Worm (Caenorhabditis elegans) whole organism, midembryonic: Measurements from ENCODE around the gene C17E7.12.

ENCODE experiments used
- T22C8.4 ChIP-seq: fragments of 200-800 bp; sonication (Bioruptor generic); IDR thresholded peaks from 2 replicates; pipeline ENCODE4 v1.3.6; 2022; ENCODE audit warnings: missing genetic modification characterization, missing compliant biosample characterization
- med-1 ChIP-seq: sonication (generic microtip); optimal IDR thresholded peaks from 2 replicates; lab custom pipeline; 2017; ENCODE audit warnings: missing genetic modification characterization, mild to moderate bottlenecking, missing compliant biosample characterization, antibody characterized with exemption, missing genetic modification reagents; ENCODE audit not compliant: insufficient read depth
- ref-1 ChIP-seq: fragments of 200-800 bp; sonication (Bioruptor generic); conservative IDR thresholded peaks from 2 replicates; pipeline ENCODE4 v1.3.6; 2022; ENCODE audit warnings: missing genetic modification reagents, missing genetic modification characterization, missing compliant biosample characterization
- ztf-29 ChIP-seq: fragments of 200-800 bp; sonication (Bioruptor generic); IDR thresholded peaks from 2 replicates; pipeline ENCODE4 v1.3.6; 2022; ENCODE audit warnings: missing genetic modification reagents, missing genetic modification characterization, missing compliant biosample characterization

DNA sequence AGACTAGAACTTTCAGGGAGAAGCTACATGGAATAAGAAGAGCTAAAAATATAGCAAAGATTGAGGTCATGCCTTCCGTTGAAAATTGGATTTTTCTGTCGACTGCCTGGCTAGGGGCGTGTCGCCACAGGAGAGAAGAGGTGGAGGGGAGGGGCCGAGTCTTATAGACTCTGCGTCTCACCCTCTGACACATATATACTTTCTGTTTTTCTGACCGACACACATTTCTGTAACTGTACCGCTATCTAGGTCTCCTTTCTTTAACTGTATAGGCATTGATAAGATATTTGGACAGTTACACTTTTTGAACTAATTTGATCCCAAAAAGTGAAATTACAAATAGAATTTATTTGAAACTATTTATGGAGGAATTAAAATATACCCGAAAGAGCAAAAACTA, 50.4 kb downstream of the C17E7.12 start:
- no peak for TF ChIP-seq ztf-29 (GFP tag; lab: Robert Waterston, UW)
- TF ChIP-seq ref-1, result no peak
- no peak for TF ChIP-seq T22C8.4 (GFP tag; lab: Robert Waterston, UW)
- no peak for TF ChIP-seq med-1 (GFP tag; lab: Kevin White, UChicago)
